Worm (Caenorhabditis elegans) whole organism, L1 larva: ENCODE data around the gene F16G10.10.

ENCODE experiments used
- C16A3.4 ChIP-seq: fragments of 150-350 bp; optimal IDR thresholded peaks from 2 replicates; lab custom pipeline; 2014; ENCODE audit warnings: missing biosample characterization, missing genetic modification characterization
- C34B4.2 ChIP-seq: sonication (generic microtip); optimal IDR thresholded peaks from 2 replicates; lab custom pipeline; 2017; ENCODE audit warnings: mild to moderate bottlenecking, missing genetic modification characterization, missing compliant biosample characterization
- ama-1 ChIP-seq: fragments of 150-350 bp; optimal IDR thresholded peaks from 2 replicates; lab custom pipeline; 2014
- blmp-1 ChIP-seq: fragments of 150-350 bp; optimal IDR thresholded peaks from 2 replicates; lab custom pipeline; 2014; ENCODE audit warnings: missing biosample characterization, missing genetic modification characterization
- ceh-8 ChIP-seq: fragments of 200-800 bp; sonication (Bioruptor generic); optimal IDR thresholded peaks from 2 replicates; lab custom pipeline; 2018; ENCODE audit warnings: mild to moderate bottlenecking, missing genetic modification characterization, moderate library complexity, missing compliant biosample characterization
- ceh-90 ChIP-seq: sonication (generic microtip); optimal IDR thresholded peaks from 2 replicates; lab custom pipeline; 2016; ENCODE audit warnings: missing genetic modification characterization, missing compliant biosample characterization
- dsc-1 ChIP-seq: sonication (generic microtip); optimal IDR thresholded peaks from 2 replicates; lab custom pipeline; 2016; ENCODE audit warnings: mild to moderate bottlenecking, missing genetic modification characterization, missing compliant biosample characterization
- efl-1 ChIP-seq, 4 experiments: fragments of 150-350 bp; optimal IDR thresholded peaks in 3 of 4; peaks in 1 of 4; 1 replicate in 1 of 4; 2 replicates in 3 of 4; lab custom pipeline; 2014; ENCODE audit warnings: missing biosample characterization in 2 of 4, missing genetic modification characterization in 2 of 4, missing genetic modification reagents in 2 of 4
- egl-13 ChIP-seq: sonication (generic microtip); optimal IDR thresholded peaks from 2 replicates; lab custom pipeline; 2016; ENCODE audit warnings: missing genotype, missing genetic modification reagents, missing genetic modification characterization, missing compliant biosample characterization
- elt-2 ChIP-seq: sonication (generic microtip); optimal IDR thresholded peaks from 2 replicates; lab custom pipeline; 2016; ENCODE audit warnings: missing genetic modification characterization, mild to moderate bottlenecking, inconsistent platforms, missing compliant biosample characterization, missing genetic modification reagents
- elt-3 ChIP-seq, 6 experiments: fragments of 150-350 bp in 1 of 6; sonication (generic microtip); optimal IDR thresholded peaks; 2 replicates each; lab custom pipeline; 2017 to 2018; ENCODE audit warnings: missing biosample characterization in 6 of 6, missing genetic modification characterization in 6 of 6, inconsistent platforms in 1 of 6
- fkh-4 ChIP-seq: sonication (generic microtip); optimal IDR thresholded peaks from 2 replicates; lab custom pipeline; 2016; ENCODE audit warnings: missing compliant biosample characterization, missing genetic modification characterization, borderline replicate concordance
- fkh-8 ChIP-seq: sonication (generic microtip); optimal IDR thresholded peaks from 2 replicates; lab custom pipeline; 2016; ENCODE audit warnings: mild to moderate bottlenecking, missing genetic modification characterization, missing compliant biosample characterization
- hlh-17 ChIP-seq: fragments of 200-800 bp; sonication (Bioruptor generic); optimal IDR thresholded peaks from 2 replicates; lab custom pipeline; 2018; ENCODE audit warnings: missing genetic modification characterization, mild to moderate bottlenecking, missing compliant biosample characterization, moderate library complexity, borderline replicate concordance
- isw-1 ChIP-seq: fragments of 200-800 bp; sonication (Bioruptor generic); IDR thresholded peaks from 2 replicates; pipeline ENCODE4 v1.3.6; 2022; ENCODE audit warnings: missing genetic modification characterization, missing compliant biosample characterization
- jun-1 ChIP-seq: fragments of 150-350 bp; optimal IDR thresholded peaks from 2 replicates; lab custom pipeline; 2014; ENCODE audit warnings: missing biosample characterization, missing genetic modification reagents, missing genetic modification characterization
- lin-14 ChIP-seq: fragments of 200-800 bp; sonication (Bioruptor generic); optimal IDR thresholded peaks from 2 replicates; lab custom pipeline; 2018; ENCODE audit warnings: mild to moderate bottlenecking, missing genetic modification characterization, moderate library complexity, missing compliant biosample characterization
- mdl-1 ChIP-seq, 2 experiments: fragments of 150-350 bp; optimal IDR thresholded peaks; 2 replicates each; lab custom pipeline; 2014 to 2017; ENCODE audit warnings: missing biosample characterization in 2 of 2, missing genetic modification characterization in 2 of 2, inconsistent platforms in 1 of 2
- nhr-12 ChIP-seq: sonication (generic microtip); optimal IDR thresholded peaks from 2 replicates; lab custom pipeline; 2017; ENCODE audit warnings: missing biosample characterization, missing genetic modification characterization
- nhr-19 ChIP-seq: fragments of 200-800 bp; sonication (Bioruptor generic); conservative IDR thresholded peaks from 2 replicates; pipeline ENCODE4 v1.3.6; 2022; ENCODE audit warnings: missing genetic modification characterization, missing compliant biosample characterization
- nhr-28 ChIP-seq: fragments of 150-350 bp; optimal IDR thresholded peaks from 2 replicates; lab custom pipeline; 2014; ENCODE audit warnings: missing biosample characterization, missing genetic modification characterization
- nhr-47 ChIP-seq: sonication (generic microtip); optimal IDR thresholded peaks from 2 replicates; lab custom pipeline; 2016; ENCODE audit warnings: mild to moderate bottlenecking, missing genetic modification characterization, moderate library complexity, missing compliant biosample characterization
- nhr-84 ChIP-seq: sonication (generic microtip); optimal IDR thresholded peaks from 2 replicates; lab custom pipeline; 2017; ENCODE audit warnings: missing biosample characterization, missing genetic modification characterization
- nhr-85 ChIP-seq: sonication (generic microtip); peaks from one replicate; lab custom pipeline; 2016; ENCODE audit warnings: missing genetic modification characterization, inconsistent platforms, missing compliant biosample characterization
- nhr-90 ChIP-seq: sonication (generic microtip); optimal IDR thresholded peaks from 2 replicates; lab custom pipeline; 2016; ENCODE audit warnings: mild to moderate bottlenecking, missing genetic modification characterization, missing compliant biosample characterization; ENCODE audit not compliant: poor library complexity
- pag-3 ChIP-seq: sonication (generic microtip); optimal IDR thresholded peaks from 2 replicates; lab custom pipeline; 2017; ENCODE audit warnings: missing genetic modification characterization, mild to moderate bottlenecking, missing compliant biosample characterization, antibody characterized with exemption, borderline replicate concordance; ENCODE audit not compliant: insufficient read depth
- rnt-1 ChIP-seq: sonication (generic microtip); optimal IDR thresholded peaks from 2 replicates; lab custom pipeline; 2016; ENCODE audit warnings: mild to moderate bottlenecking, missing genetic modification characterization, moderate library complexity, missing compliant biosample characterization
- skn-1 ChIP-seq: fragments of 150-350 bp; optimal IDR thresholded peaks from 2 replicates; lab custom pipeline; 2014; ENCODE audit warnings: missing biosample characterization, missing genetic modification characterization
- sptf-1 ChIP-seq: fragments of 150-350 bp; optimal IDR thresholded peaks from 2 replicates; lab custom pipeline; 2014; ENCODE audit warnings: missing biosample characterization, missing genetic modification characterization
- tbx-2 ChIP-seq: sonication (generic microtip); optimal IDR thresholded peaks from 2 replicates; lab custom pipeline; 2016; ENCODE audit warnings: missing genetic modification characterization, missing compliant biosample characterization
- unc-86 ChIP-seq: sonication (generic microtip); optimal IDR thresholded peaks from 2 replicates; lab custom pipeline; 2016; ENCODE audit warnings: missing genetic modification characterization, missing compliant biosample characterization
- vab-15 ChIP-seq: sonication (generic microtip); optimal IDR thresholded peaks from 2 replicates; lab custom pipeline; 2017; ENCODE audit warnings: missing genotype, mild to moderate bottlenecking, missing genetic modification characterization, missing compliant biosample characterization
- zip-4 ChIP-seq: fragments of 200-800 bp; sonication (Bioruptor generic); optimal IDR thresholded peaks from 2 replicates; lab custom pipeline; 2018; ENCODE audit warnings: mild to moderate bottlenecking, missing genetic modification characterization, moderate library complexity, missing compliant biosample characterization
- ztf-11 ChIP-seq, 2 experiments: sonication (generic microtip); optimal IDR thresholded peaks; 2 replicates each; lab custom pipeline; 2016 to 2017; ENCODE audit warnings: missing genetic modification characterization in 2 of 2, missing biosample characterization in 1 of 2, missing compliant biosample characterization in 1 of 2

The F16G10.10 gene

ce11 chrII:2390884-2391283 is at the start of gene F16G10.10:
TSS of gene F16G10.10 (minus strand) at chrII:2390984.
- no peak for TF ChIP-seq nhr-28 (tag; lab: Kevin White, UChicago)
- no peak for TF ChIP-seq C16A3.4
- TF ChIP-seq fkh-8, result no peak
- TF ChIP-seq nhr-84 (tag; lab: Kevin White, UChicago), result no peak
- TF ChIP-seq, all 84 proteins: peak for 0

ce11 chrII:2440312-2440711 is 49.5 kb upstream of the F16G10.10 start:
- no peak for TF ChIP-seq elt-2 (tag; lab: Kevin White, UChicago)
- TF ChIP-seq ceh-8, result no peak
- TF ChIP-seq nhr-84 (tag; lab: Kevin White, UChicago), result no peak
- no peak for TF ChIP-seq fkh-4 (tag; lab: Kevin White, UChicago)
- TF ChIP-seq lin-14 (GFP tag; lab: Kevin White, UChicago), result no peak
- no peak for TF ChIP-seq nhr-12 (tag; lab: Kevin White, UChicago)
- TF ChIP-seq nhr-85 (tag; lab: Kevin White, UChicago), result no peak
- TF ChIP-seq zip-4 (GFP tag; lab: Kevin White, UChicago), result no peak
- TF ChIP-seq egl-13 (tag; lab: Kevin White, UChicago), result no peak
- TF ChIP-seq C34B4.2 (tag; lab: Kevin White, UChicago), result no peak
- TF ChIP-seq jun-1 (tag; lab: Kevin White, UChicago), result no peak
- no peak for TF ChIP-seq nhr-28 (tag; lab: Kevin White, UChicago)
- TF ChIP-seq tbx-2, result no peak
- no peak for TF ChIP-seq sptf-1 (tag; lab: Kevin White, UChicago)
- no peak for TF ChIP-seq hlh-17
- TF ChIP-seq isw-1 (GFP tag; lab: Robert Waterston, UW), result no peak
- no peak for TF ChIP-seq skn-1
- TF ChIP-seq ztf-11 (tag; optimal IDR thresholded peaks at IDR 0.05; lab: Kevin White, UChicago), result no peak
- TF ChIP-seq ama-1 (lab: Kevin White, UChicago), result no peak
- no peak for TF ChIP-seq ceh-90 (tag; lab: Kevin White, UChicago)

ce11 chrII:2438944-2439343 is 48.2 kb upstream of the F16G10.10 start:
- TF ChIP-seq fkh-8 (no peak), pag-3 (no peak), nhr-19 (GFP tag; lab: Robert Waterston, UW) (no peak), fkh-4 (tag; lab: Kevin White, UChicago) (peak; percentile 74), efl-1 (optimal IDR thresholded peaks at IDR 0.05; lab: Kevin White, UChicago) (no peak), efl-1 (GFP tag; optimal IDR thresholded peaks at IDR 0.05 in 1 of 2; lab: Kevin White, UChicago) (peak in 1 of 2 experiments; percentile 9), unc-86 (tag; lab: Kevin White, UChicago) (no peak), mdl-1 (tag; optimal IDR thresholded peaks at IDR 0.05; lab: Kevin White, UChicago) (no peak), rnt-1 (no peak), dsc-1 (tag; lab: Kevin White, UChicago) (peak; percentile 91)

- TF ChIP-seq elt-2 (tag; lab: Kevin White, UChicago) (peak; percentile 62), vab-15 (no peak)
Observed at ce11 chrII:2438180-2438579, 47.4 kb upstream of the F16G10.10 start.

ce11 chrII:2436757-2437156 is 46.0 kb upstream of the F16G10.10 start:
- TF ChIP-seq nhr-90 (tag; lab: Kevin White, UChicago) (peak; percentile 11), nhr-47 (no peak), blmp-1 (tag; lab: Kevin White, UChicago) (peak; percentile 67), elt-3 (tag; optimal IDR thresholded peaks at IDR 0.05; lab: Kevin White, UChicago) (peak in 1 of 6 experiments; percentile 25), lin-14 (GFP tag; lab: Kevin White, UChicago) (peak; percentile 68), nhr-19 (GFP tag; lab: Robert Waterston, UW) (no peak), rnt-1 (peak; percentile 42)
